Worm (Caenorhabditis elegans) whole organism, young adult: ENCODE data around the gene dpy-26.
"Not testable (repeated sequence)": the region's sequence is repeated elsewhere in the genome, so short reads cannot be mapped to it uniquely, and the experiment has no call there.

Experiments used
- B0336.3 ChIP-seq: fragments of 200-800 bp; sonication (Bioruptor generic); IDR thresholded peaks from 2 replicates; pipeline ENCODE4 v1.3.6; 2022; ENCODE audit warnings: missing genetic modification characterization, missing compliant biosample characterization
- F39B2.1 ChIP-seq: fragments of 200-800 bp; sonication (Bioruptor generic); IDR thresholded peaks from 2 replicates; pipeline ENCODE4 v1.3.6; 2022; ENCODE audit warnings: missing genetic modification reagents, missing genetic modification characterization, missing compliant biosample characterization
- ama-1 ChIP-seq, 3 experiments: fragments of 150-350 bp in 1 of 3; sonication (generic microtip) in 2 of 3; optimal IDR thresholded peaks; 2 replicates each; lab custom pipeline; 2014 to 2018; ENCODE audit warnings: missing biosample characterization in 2 of 3, missing genetic modification characterization in 2 of 3, missing genetic modification reagents in 2 of 3
- athp-1 ChIP-seq: sonication (generic microtip); optimal IDR thresholded peaks from 2 replicates; lab custom pipeline; 2017; ENCODE audit warnings: mild to moderate bottlenecking, missing genetic modification characterization, missing compliant biosample characterization
- bed-2 ChIP-seq: fragments of 200-800 bp; sonication (Bioruptor generic); IDR thresholded peaks from 2 replicates; pipeline ENCODE4 v1.3.6; 2022; ENCODE audit warnings: missing genetic modification reagents, missing genetic modification characterization, missing compliant biosample characterization
- ceh-27 ChIP-seq: fragments of 200-800 bp; sonication (Bioruptor generic); optimal IDR thresholded peaks from 2 replicates; lab custom pipeline; 2018; ENCODE audit warnings: mild to moderate bottlenecking, missing genetic modification characterization, moderate library complexity, missing compliant biosample characterization
- dox-1 ChIP-seq: fragments of 200-800 bp; sonication (Bioruptor generic); IDR thresholded peaks from 2 replicates; pipeline ENCODE4 v1.3.6; 2022; ENCODE audit warnings: missing genetic modification reagents, missing genetic modification characterization, missing compliant biosample characterization
- dpl-1 ChIP-seq: fragments of 150-350 bp; optimal IDR thresholded peaks from 2 replicates; lab custom pipeline; 2014; ENCODE audit warnings: missing biosample characterization, missing genetic modification reagents, missing genetic modification characterization
- ekl-4 ChIP-seq: fragments of 200-800 bp; sonication (Bioruptor generic); IDR thresholded peaks from 2 replicates; pipeline ENCODE4 v1.3.6; 2022; ENCODE audit warnings: missing genetic modification reagents, missing genetic modification characterization, missing compliant biosample characterization
- hmg-1.2 ChIP-seq: fragments of 200-800 bp; sonication (Bioruptor generic); IDR thresholded peaks from 2 replicates; pipeline ENCODE4 v1.3.6; 2022; ENCODE audit warnings: missing genetic modification reagents, missing genetic modification characterization, missing compliant biosample characterization
- lin-26 ChIP-seq: fragments of 200-800 bp; sonication (Bioruptor generic); IDR thresholded peaks from 2 replicates; pipeline ENCODE4 v1.3.6; 2022; ENCODE audit warnings: missing genetic modification reagents, missing genetic modification characterization, missing compliant biosample characterization
- lin-54 ChIP-seq: fragments of 200-800 bp; sonication (Bioruptor generic); optimal IDR thresholded peaks from 2 replicates; lab custom pipeline; 2018; ENCODE audit warnings: mild to moderate bottlenecking, missing genetic modification characterization, missing compliant biosample characterization
- rec-8 ChIP-seq, 2 experiments: sonication (generic microtip); optimal IDR thresholded peaks; 2 replicates each; lab custom pipeline; 2016; ENCODE audit warnings: mild to moderate bottlenecking in 2 of 2, missing genetic modification characterization in 2 of 2, missing genetic modification reagents in 2 of 2, missing genotype in 2 of 2, missing biosample characterization in 1 of 2, missing compliant biosample characterization in 1 of 2, moderate library complexity in 1 of 2
- snpc-1.3 ChIP-seq: sonication (generic microtip); optimal IDR thresholded peaks from 2 replicates; lab custom pipeline; 2017; ENCODE audit warnings: missing genetic modification characterization, mild to moderate bottlenecking, missing compliant biosample characterization, antibody characterized with exemption, moderate library complexity, missing genotype, missing genetic modification reagents; ENCODE audit not compliant: insufficient read depth

DNA sequence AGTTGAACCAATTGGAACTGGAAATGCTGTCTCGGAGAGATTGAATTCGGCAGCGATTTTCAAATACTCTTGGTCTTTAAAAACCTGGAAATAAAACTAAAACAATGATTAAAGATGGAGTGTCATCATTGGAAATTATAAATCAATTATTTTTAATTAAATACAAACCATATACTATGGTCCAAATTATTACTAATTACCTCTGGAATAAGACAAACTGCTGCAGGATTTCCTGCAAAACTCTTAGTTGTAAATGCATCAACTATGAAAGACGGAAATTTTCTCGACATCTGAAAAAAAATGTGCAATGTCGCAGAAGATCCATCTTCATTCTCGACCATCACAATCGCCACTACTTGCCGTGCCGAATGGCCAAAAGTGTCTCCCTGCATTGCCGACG, 27.6 kb upstream of the dpy-26 start, which contains the start of gene igdb-1:
- not testable (repeated sequence) for TF ChIP-seq dox-1 (GFP tag; lab: Robert Waterston, UW); bed-2; athp-1; lin-54 (GFP tag; lab: Kevin White, UChicago); rec-8 (tag; optimal IDR thresholded peaks at IDR 0.05; lab: Kevin White, UChicago); snpc-1.3 (tag; lab: Kevin White, UChicago); B0336.3; ekl-4; lin-26 (GFP tag; lab: Robert Waterston, UW); ama-1 (optimal IDR thresholded peaks at IDR 0.05; lab: Kevin White, UChicago); ama-1 (GFP tag; optimal IDR thresholded peaks at IDR 0.05; lab: Kevin White, UChicago); F39B2.1 (GFP tag; lab: Robert Waterston, UW); ceh-27 (GFP tag; lab: Kevin White, UChicago); dpl-1 (GFP tag; lab: Kevin White, UChicago); hmg-1.2 (GFP tag; lab: Robert Waterston, UW)
